Fruit fly (Drosophila melanogaster): ENCODE measurements around the gene scf.

The scf gene

dm6 chr3L:1335989-1336961 lies 37.8 kb downstream of the scf start:
- TF ChIP-seq corto (GFP tag; optimal IDR thresholded peaks at IDR 0.05) (peak; percentile 32), CG12071 (GFP tag; optimal IDR thresholded peaks at IDR 0.05) (no peak), CG2712 (tag; optimal IDR thresholded peaks at IDR 0.05) (no peak), CG8388 (GFP tag; optimal IDR thresholded peaks at IDR 0.05) (no peak), CG10462 (GFP tag; optimal IDR thresholded peaks at IDR 0.05) (no peak), Hr51 (GFP tag; optimal IDR thresholded peaks at IDR 0.05) (no peak), Sox102F (GFP tag; optimal IDR thresholded peaks at IDR 0.05) (no peak), pan (optimal IDR thresholded peaks at IDR 0.05) (no peak), pan (GFP tag; optimal IDR thresholded peaks at IDR 0.05 in 1 of 2, IDR thresholded peaks at IDR 0.05 in 1 of 2) (peak in 1 of 2 experiments; percentile 22), CG13775 (GFP tag; optimal IDR thresholded peaks at IDR 0.05) (no peak), CG1647 (GFP tag; optimal IDR thresholded peaks at IDR 0.05) (no peak), CG6854 (GFP tag; optimal IDR thresholded peaks at IDR 0.05) (no peak), cad (GFP tag; optimal IDR thresholded peaks at IDR 0.05) (no peak), GATAe (GFP tag; conservative IDR thresholded peaks at IDR 0.05) (peak; percentile 58; the same call in 1 of the 2 replicates), D19B (GFP tag; optimal IDR thresholded peaks at IDR 0.05) (no peak), CG18599 (GFP tag; optimal IDR thresholded peaks at IDR 0.05) (peak; percentile 50), mirr (GFP tag; optimal IDR thresholded peaks at IDR 0.05) (peak; percentile 74), CG6813 (GFP tag; optimal IDR thresholded peaks at IDR 0.05) (no peak), CG15601 (tag; optimal IDR thresholded peaks at IDR 0.05) (no peak), CHES-1-like (GFP tag; optimal IDR thresholded peaks at IDR 0.05) (no peak), Lpt (GFP tag; optimal IDR thresholded peaks at IDR 0.05) (no peak), crol (GFP tag; IDR thresholded peaks at IDR 0.05) (no peak), Xrp1 (GFP tag; IDR thresholded peaks at IDR 0.05) (peak; percentile 28; the same call in 1 of the 2 replicates), CG10543 (GFP tag; optimal IDR thresholded peaks at IDR 0.05) (peak; percentile 41), BEAF-32 (GFP tag; optimal IDR thresholded peaks at IDR 0.05) (no peak), btn (GFP tag; optimal IDR thresholded peaks at IDR 0.05) (no peak), Atf6 (GFP tag; IDR thresholded peaks at IDR 0.05) (peak; percentile 26; the same call in 1 of the 2 replicates), Doc2 (GFP tag; IDR thresholded peaks at IDR 0.05) (no peak), ab (GFP tag; optimal IDR thresholded peaks at IDR 0.05) (no peak), CG15269 (tag; optimal IDR thresholded peaks at IDR 0.05) (no peak), CG7987 (GFP tag; optimal IDR thresholded peaks at IDR 0.05) (no peak), croc (GFP tag; conservative IDR thresholded peaks at IDR 0.05) (no peak), sens (GFP tag) (peak; percentile 35), ranshi (GFP tag; IDR thresholded peaks at IDR 0.05) (no peak), ewg (GFP tag; optimal IDR thresholded peaks at IDR 0.05) (no peak), dm (GFP tag; optimal IDR thresholded peaks at IDR 0.05) (no peak), lilli (GFP tag; optimal IDR thresholded peaks at IDR 0.05) (peak; percentile 43), CG12769 (tag; optimal IDR thresholded peaks at IDR 0.05) (peak; percentile 52), Gsc (GFP tag; IDR thresholded peaks at IDR 0.05) (no peak), nerfin-1 (tag; optimal IDR thresholded peaks at IDR 0.05) (no peak), CG3838 (GFP tag; optimal IDR thresholded peaks at IDR 0.05) (no peak), aop (GFP tag; IDR thresholded peaks at IDR 0.05) (no peak), Optix (GFP tag; IDR thresholded peaks at IDR 0.05) (no peak), peb (GFP tag; IDR thresholded peaks at IDR 0.05) (no peak), CG34376 (GFP tag; optimal IDR thresholded peaks at IDR 0.05) (peak; percentile 92), dpn (GFP tag; optimal IDR thresholded peaks at IDR 0.05) (no peak), Med (GFP tag) (peak; percentile 90), kay (GFP tag; optimal IDR thresholded peaks at IDR 0.05) (no peak), CG4360 (GFP tag; IDR thresholded peaks at IDR 0.05) (peak; percentile 67; the same call in 1 of the 2 replicates)
